Worm (Caenorhabditis elegans) whole organism, L1 larva: ENCODE results near the gene F52H2.3.

Source experiments
- C04F5.9 ChIP-seq: sonication (generic microtip); optimal IDR thresholded peaks from 2 replicates; lab custom pipeline; 2016; ENCODE audit warnings: missing genetic modification characterization, missing compliant biosample characterization
- C34B4.2 ChIP-seq: sonication (generic microtip); optimal IDR thresholded peaks from 2 replicates; lab custom pipeline; 2017; ENCODE audit warnings: mild to moderate bottlenecking, missing genetic modification characterization, missing compliant biosample characterization
- F16B12.6 ChIP-seq: fragments of 150-350 bp; optimal IDR thresholded peaks from 2 replicates; lab custom pipeline; 2014; ENCODE audit warnings: missing biosample characterization, missing genetic modification characterization
- Y116A8C.19 ChIP-seq: sonication (generic microtip); optimal IDR thresholded peaks from 2 replicates; lab custom pipeline; 2016; ENCODE audit warnings: missing compliant biosample characterization, missing genetic modification characterization, borderline replicate concordance
- alr-1 ChIP-seq: fragments of 200-800 bp; sonication (Bioruptor generic); optimal IDR thresholded peaks from 2 replicates; lab custom pipeline; 2018; ENCODE audit warnings: borderline replicate concordance, mild to moderate bottlenecking, missing genetic modification characterization, missing compliant biosample characterization
- aly-2 ChIP-seq: fragments of 150-350 bp; optimal IDR thresholded peaks from 2 replicates; lab custom pipeline; 2014; ENCODE audit warnings: missing biosample characterization, missing genetic modification characterization
- blmp-1 ChIP-seq: fragments of 150-350 bp; optimal IDR thresholded peaks from 2 replicates; lab custom pipeline; 2014; ENCODE audit warnings: missing biosample characterization, missing genetic modification characterization
- ceh-63 ChIP-seq: fragments of 200-800 bp; sonication (Bioruptor generic); optimal IDR thresholded peaks from 2 replicates; lab custom pipeline; 2018; ENCODE audit warnings: mild to moderate bottlenecking, missing genetic modification characterization, missing compliant biosample characterization
- ceh-8 ChIP-seq: fragments of 200-800 bp; sonication (Bioruptor generic); optimal IDR thresholded peaks from 2 replicates; lab custom pipeline; 2018; ENCODE audit warnings: mild to moderate bottlenecking, missing genetic modification characterization, moderate library complexity, missing compliant biosample characterization
- ceh-82 ChIP-seq, 3 experiments: fragments of 150-350 bp in 1 of 3; sonication (generic microtip) in 2 of 3; optimal IDR thresholded peaks; 2 replicates each; lab custom pipeline; 2014 to 2017; ENCODE audit warnings: missing biosample characterization in 3 of 3, missing genetic modification characterization in 3 of 3
- ceh-88 ChIP-seq: fragments of 200-800 bp; sonication (Bioruptor generic); IDR thresholded peaks from 2 replicates; pipeline ENCODE4 v1.3.6; 2022; ENCODE audit warnings: missing genetic modification characterization, missing compliant biosample characterization
- efl-1 ChIP-seq, 4 experiments: fragments of 150-350 bp; optimal IDR thresholded peaks in 3 of 4; peaks in 1 of 4; 1 replicate in 1 of 4; 2 replicates in 3 of 4; lab custom pipeline; 2014; ENCODE audit warnings: missing biosample characterization in 2 of 4, missing genetic modification characterization in 2 of 4, missing genetic modification reagents in 2 of 4
- efl-3 ChIP-seq: fragments of 200-800 bp; sonication (Bioruptor generic); optimal IDR thresholded peaks from 2 replicates; lab custom pipeline; 2018; ENCODE audit warnings: mild to moderate bottlenecking, missing genetic modification characterization, missing compliant biosample characterization
- elt-3 ChIP-seq, 6 experiments: fragments of 150-350 bp in 1 of 6; sonication (generic microtip); optimal IDR thresholded peaks; 2 replicates each; lab custom pipeline; 2017 to 2018; ENCODE audit warnings: missing biosample characterization in 6 of 6, missing genetic modification characterization in 6 of 6, inconsistent platforms in 1 of 6
- ets-5 ChIP-seq: fragments of 200-800 bp; sonication (Bioruptor generic); IDR thresholded peaks from 2 replicates; pipeline ENCODE4 v1.3.6; 2022; ENCODE audit warnings: missing genetic modification characterization, missing compliant biosample characterization
- fkh-8 ChIP-seq: sonication (generic microtip); optimal IDR thresholded peaks from 2 replicates; lab custom pipeline; 2016; ENCODE audit warnings: mild to moderate bottlenecking, missing genetic modification characterization, missing compliant biosample characterization
- hlh-17 ChIP-seq: fragments of 200-800 bp; sonication (Bioruptor generic); optimal IDR thresholded peaks from 2 replicates; lab custom pipeline; 2018; ENCODE audit warnings: missing genetic modification characterization, mild to moderate bottlenecking, missing compliant biosample characterization, moderate library complexity, borderline replicate concordance
- irx-1 ChIP-seq: sonication (generic microtip); optimal IDR thresholded peaks from 2 replicates; lab custom pipeline; 2016; ENCODE audit warnings: missing genetic modification characterization, missing compliant biosample characterization
- jun-1 ChIP-seq: fragments of 150-350 bp; optimal IDR thresholded peaks from 2 replicates; lab custom pipeline; 2014; ENCODE audit warnings: missing biosample characterization, missing genetic modification reagents, missing genetic modification characterization
- lin-14 ChIP-seq: fragments of 200-800 bp; sonication (Bioruptor generic); optimal IDR thresholded peaks from 2 replicates; lab custom pipeline; 2018; ENCODE audit warnings: mild to moderate bottlenecking, missing genetic modification characterization, moderate library complexity, missing compliant biosample characterization
- lin-15B ChIP-seq: fragments of 150-350 bp; sonication (generic microtip); optimal IDR thresholded peaks from 3 replicates; lab custom pipeline; 2014; ENCODE audit warnings: missing biosample characterization, missing genetic modification characterization
- lin-35 ChIP-seq, 2 experiments: fragments of 150-350 bp; optimal IDR thresholded peaks; 2 replicates each; lab custom pipeline; 2014; ENCODE audit warnings: missing biosample characterization in 2 of 2, missing genetic modification characterization in 2 of 2, missing genetic modification reagents in 2 of 2
- lin-39 ChIP-seq: fragments of 150-350 bp; optimal IDR thresholded peaks from 2 replicates; lab custom pipeline; 2014; ENCODE audit warnings: missing biosample characterization, missing genetic modification reagents, missing genetic modification characterization
- mab-9 ChIP-seq: fragments of 200-800 bp; sonication (Bioruptor generic); IDR thresholded peaks from 2 replicates; pipeline ENCODE4 v1.3.6; 2022; ENCODE audit warnings: missing genetic modification reagents, missing genetic modification characterization, missing compliant biosample characterization
- mdl-1 ChIP-seq, 2 experiments: fragments of 150-350 bp; optimal IDR thresholded peaks; 2 replicates each; lab custom pipeline; 2014 to 2017; ENCODE audit warnings: missing biosample characterization in 2 of 2, missing genetic modification characterization in 2 of 2, inconsistent platforms in 1 of 2
- mep-1 ChIP-seq: fragments of 150-350 bp; optimal IDR thresholded peaks from 2 replicates; lab custom pipeline; 2014; ENCODE audit warnings: missing biosample characterization, missing genetic modification characterization
- nhr-12 ChIP-seq: sonication (generic microtip); optimal IDR thresholded peaks from 2 replicates; lab custom pipeline; 2017; ENCODE audit warnings: missing biosample characterization, missing genetic modification characterization
- nhr-20 ChIP-seq: sonication (generic microtip); optimal IDR thresholded peaks from 2 replicates; lab custom pipeline; 2016; ENCODE audit warnings: mild to moderate bottlenecking, missing genetic modification characterization, missing compliant biosample characterization
- nhr-28 ChIP-seq: fragments of 150-350 bp; optimal IDR thresholded peaks from 2 replicates; lab custom pipeline; 2014; ENCODE audit warnings: missing biosample characterization, missing genetic modification characterization
- nhr-47 ChIP-seq: sonication (generic microtip); optimal IDR thresholded peaks from 2 replicates; lab custom pipeline; 2016; ENCODE audit warnings: mild to moderate bottlenecking, missing genetic modification characterization, moderate library complexity, missing compliant biosample characterization
- nhr-71 ChIP-seq: sonication (generic microtip); optimal IDR thresholded peaks from 2 replicates; lab custom pipeline; 2016; ENCODE audit warnings: mild to moderate bottlenecking, missing genetic modification characterization, moderate library complexity, missing compliant biosample characterization
- nhr-76 ChIP-seq: sonication (generic microtip); optimal IDR thresholded peaks from 2 replicates; lab custom pipeline; 2017; ENCODE audit warnings: missing biosample characterization, missing genetic modification characterization
- nhr-77 ChIP-seq: fragments of 150-350 bp; optimal IDR thresholded peaks from 2 replicates; lab custom pipeline; 2014; ENCODE audit warnings: missing biosample characterization, missing genetic modification characterization
- nhr-84 ChIP-seq: sonication (generic microtip); optimal IDR thresholded peaks from 2 replicates; lab custom pipeline; 2017; ENCODE audit warnings: missing biosample characterization, missing genetic modification characterization
- nhr-90 ChIP-seq: sonication (generic microtip); optimal IDR thresholded peaks from 2 replicates; lab custom pipeline; 2016; ENCODE audit warnings: mild to moderate bottlenecking, missing genetic modification characterization, missing compliant biosample characterization; ENCODE audit not compliant: poor library complexity
- pax-3 ChIP-seq: fragments of 200-800 bp; sonication (Bioruptor generic); optimal IDR thresholded peaks from 2 replicates; lab custom pipeline; 2018; ENCODE audit warnings: mild to moderate bottlenecking, missing genetic modification characterization, moderate library complexity, missing compliant biosample characterization
- rnt-1 ChIP-seq: sonication (generic microtip); optimal IDR thresholded peaks from 2 replicates; lab custom pipeline; 2016; ENCODE audit warnings: mild to moderate bottlenecking, missing genetic modification characterization, moderate library complexity, missing compliant biosample characterization
- swsn-7 ChIP-seq: sonication (generic microtip); optimal IDR thresholded peaks from 2 replicates; lab custom pipeline; 2016; ENCODE audit warnings: missing genetic modification characterization, missing compliant biosample characterization
- tbx-2 ChIP-seq: sonication (generic microtip); optimal IDR thresholded peaks from 2 replicates; lab custom pipeline; 2016; ENCODE audit warnings: missing genetic modification characterization, missing compliant biosample characterization
- unc-130 ChIP-seq: fragments of 150-350 bp; optimal IDR thresholded peaks from 2 replicates; lab custom pipeline; 2017; ENCODE audit warnings: missing biosample characterization, missing genetic modification characterization, inconsistent platforms
- unc-62 ChIP-seq: fragments of 150-350 bp; optimal IDR thresholded peaks from 2 replicates; lab custom pipeline; 2014; ENCODE audit warnings: missing biosample characterization, missing genetic modification reagents, missing genetic modification characterization
- zag-1 ChIP-seq: fragments of 150-350 bp; optimal IDR thresholded peaks from 2 replicates; lab custom pipeline; 2014; ENCODE audit warnings: missing biosample characterization, missing genetic modification characterization
- ztf-4 ChIP-seq: fragments of 150-350 bp; optimal IDR thresholded peaks from 2 replicates; lab custom pipeline; 2014; ENCODE audit warnings: missing biosample characterization, missing genetic modification characterization

The F52H2.3 gene

DNA sequence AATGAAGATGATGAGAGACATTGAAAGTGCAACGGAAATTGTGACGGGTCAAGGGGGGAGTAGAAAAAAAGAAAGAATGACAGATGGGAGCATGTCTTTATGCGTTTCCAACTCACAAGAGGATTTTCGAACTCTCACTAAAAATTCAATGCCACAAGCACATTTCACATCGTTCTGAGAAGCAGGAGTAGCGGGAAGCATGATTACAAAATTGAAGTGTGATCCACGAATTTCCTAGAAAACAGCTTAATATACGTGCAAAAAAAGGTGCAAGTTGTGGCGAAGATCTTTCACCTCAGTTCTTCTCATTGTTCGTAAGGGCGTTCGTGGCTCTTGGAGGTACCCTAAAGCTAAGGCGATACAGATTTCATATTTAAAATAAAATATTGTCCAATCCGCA lies 34.1 kb downstream of the F52H2.3 start (continued):
- TF ChIP-seq unc-62 (no peak), nhr-77 (tag; lab: Kevin White, UChicago) (no peak), lin-14 (GFP tag; lab: Kevin White, UChicago) (peak; percentile 28), Y116A8C.19 (tag; lab: Kevin White, UChicago) (no peak), ceh-82 (tag; optimal IDR thresholded peaks at IDR 0.05; lab: Kevin White, UChicago) (no peak), F16B12.6 (no peak), hlh-17 (GFP tag; lab: Kevin White, UChicago) (no peak), efl-3 (GFP tag; lab: Kevin White, UChicago) (no peak), alr-1 (tag; lab: Kevin White, UChicago) (no peak), ceh-88 (GFP tag; lab: Robert Waterston, UW) (no peak), zag-1 (tag; lab: Kevin White, UChicago) (no peak), unc-130 (no peak), tbx-2 (tag; lab: Kevin White, UChicago) (no peak), jun-1 (tag; lab: Kevin White, UChicago) (no peak), ets-5 (GFP tag; lab: Robert Waterston, UW) (no peak), mep-1 (tag; lab: Kevin White, UChicago) (no peak), elt-3 (tag; optimal IDR thresholded peaks at IDR 0.05; lab: Kevin White, UChicago) (no peak), pax-3 (tag; lab: Kevin White, UChicago) (peak; percentile 5), ztf-4 (tag; lab: Kevin White, UChicago) (peak; percentile 15), nhr-71 (tag; lab: Kevin White, UChicago) (peak; percentile 60), mdl-1 (tag; optimal IDR thresholded peaks at IDR 0.05; lab: Kevin White, UChicago) (no peak), ceh-8 (no peak), nhr-76 (tag; lab: Kevin White, UChicago) (no peak), mab-9 (no peak), lin-15B (tag; lab: Kevin White, UChicago) (no peak), C04F5.9 (tag; lab: Kevin White, UChicago) (no peak), nhr-84 (no peak), aly-2 (tag; lab: Kevin White, UChicago) (no peak), lin-39 (no peak), swsn-7 (tag; lab: Kevin White, UChicago) (no peak), efl-1 (optimal IDR thresholded peaks at IDR 0.05; lab: Kevin White, UChicago) (no peak), efl-1 (GFP tag; optimal IDR thresholded peaks at IDR 0.05 in 1 of 2; lab: Kevin White, UChicago) (no peak), lin-35 (GFP tag; optimal IDR thresholded peaks at IDR 0.05; lab: Kevin White, UChicago) (no peak), C34B4.2 (no peak), rnt-1 (tag; lab: Kevin White, UChicago) (no peak), nhr-12 (no peak), irx-1 (tag; lab: Kevin White, UChicago) (no peak), nhr-28 (no peak), nhr-90 (no peak), nhr-47 (peak; percentile 46), ceh-63 (GFP tag; lab: Kevin White, UChicago) (no peak), blmp-1 (tag; lab: Kevin White, UChicago) (no peak), fkh-8 (tag; lab: Kevin White, UChicago) (peak; percentile 62)

DNA sequence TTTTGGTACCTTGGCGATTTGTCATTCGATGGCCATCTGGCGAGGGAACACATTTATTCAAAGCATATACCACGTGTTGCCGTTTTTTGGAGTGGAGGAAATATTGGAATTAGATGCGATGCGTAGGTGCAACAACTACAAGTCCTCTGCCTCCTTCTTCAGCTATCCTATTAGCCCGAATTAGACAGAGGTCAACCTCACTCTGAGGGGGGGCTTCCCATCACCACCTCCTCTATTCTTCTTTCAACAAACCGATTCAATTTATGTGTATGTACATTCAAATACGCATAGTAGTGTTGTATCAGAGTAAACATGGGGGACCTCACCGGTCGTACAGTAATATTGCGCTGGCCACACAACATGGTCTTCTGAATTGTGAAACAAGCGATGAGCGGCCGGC lies 43.0 kb downstream of the F52H2.3 start:
- no peak for TF ChIP-seq blmp-1 (tag; lab: Kevin White, UChicago)
- peak; percentile 4 for TF ChIP-seq lin-14 (GFP tag; lab: Kevin White, UChicago)
- TF ChIP-seq nhr-20 (tag; lab: Kevin White, UChicago): no peak
- TF ChIP-seq ceh-8: peak; percentile 25
- TF ChIP-seq, all 84 proteins: peak for 2
